Worm (Caenorhabditis elegans): ENCODE measurements around the gene T22D1.17.
A peak's percentile ranks its signal among the peaks of the same experiment; 100 is the strongest.

The T22D1.17 gene

ce11 chrIV:6881183-6881582, 24.6 kb upstream of the T22D1.17 start (continued):
- no peak for TF ChIP-seq zfp-2 (tag; optimal IDR thresholded peaks at IDR 0.05)
- peak; percentile 85 for TF ChIP-seq hlh-11 (tag; optimal IDR thresholded peaks at IDR 0.05)
- TF ChIP-seq daf-19 (GFP tag; conservative IDR thresholded peaks at IDR 0.05) = no peak
- no peak for TF ChIP-seq unc-62 (GFP tag; optimal IDR thresholded peaks at IDR 0.05 in 1 of 2)
- no peak for TF ChIP-seq unc-62 (tag; optimal IDR thresholded peaks at IDR 0.05)
- TF ChIP-seq mes-2 (tag; optimal IDR thresholded peaks at IDR 0.05; ENCODE audit: poor library complexity, severe bottlenecking) = peak; percentile 31
- TF ChIP-seq ceh-20 (GFP tag; IDR thresholded peaks at IDR 0.05) = 0 out of 2 replicates have a peak, but pooled peaks have one; percentile 63
- peak; percentile 62 for TF ChIP-seq hlh-30 (tag; optimal IDR thresholded peaks at IDR 0.05; ENCODE audit: insufficient read depth)
- no peak for TF ChIP-seq Y48G9A.11 (GFP tag; IDR thresholded peaks at IDR 0.05)

ce11 chrIV:6883342-6883741, 22.5 kb upstream of the T22D1.17 start, which contains the start of gene tre-2:
tre-2 (minus strand) TSS chrIV:6883442.
- no peak for TF ChIP-seq lim-7 (GFP tag; IDR thresholded peaks at IDR 0.05)
- TF ChIP-seq pha-4 (GFP tag; IDR thresholded peaks at IDR 0.05) = no peak
- no peak for TF ChIP-seq pha-4 (tag; optimal IDR thresholded peaks at IDR 0.05)
- no peak for TF ChIP-seq nhr-11 (tag; optimal IDR thresholded peaks at IDR 0.05)
- no peak for TF ChIP-seq cey-2 (tag; optimal IDR thresholded peaks at IDR 0.05; ENCODE audit: borderline replicate concordance, insufficient read depth)
- no peak for TF ChIP-seq pqm-1 (tag; optimal IDR thresholded peaks at IDR 0.05)
- no peak for TF ChIP-seq attf-4 (tag; optimal IDR thresholded peaks at IDR 0.05)
- TF ChIP-seq gei-8 (GFP tag; optimal IDR thresholded peaks at IDR 0.05) = no peak
- no peak for TF ChIP-seq ZK337.2 (GFP tag; IDR thresholded peaks at IDR 0.05)
- no peak for TF ChIP-seq Y105C5A.15 (GFP tag; IDR thresholded peaks at IDR 0.05)
- TF ChIP-seq tag-97 (GFP tag; IDR thresholded peaks at IDR 0.05) = no peak
- TF ChIP-seq ceh-62 (tag; optimal IDR thresholded peaks at IDR 0.05) = no peak
- TF ChIP-seq aha-1 (tag) = no peak
- no peak for TF ChIP-seq R02D3.7 (tag; optimal IDR thresholded peaks at IDR 0.05)
- no peak for TF ChIP-seq mxl-2 (GFP tag; conservative IDR thresholded peaks at IDR 0.05)
- TF ChIP-seq lin-1 (GFP tag; IDR thresholded peaks at IDR 0.05) = no peak
- TF ChIP-seq dmd-6 (GFP tag; IDR thresholded peaks at IDR 0.05) = no peak

DNA sequence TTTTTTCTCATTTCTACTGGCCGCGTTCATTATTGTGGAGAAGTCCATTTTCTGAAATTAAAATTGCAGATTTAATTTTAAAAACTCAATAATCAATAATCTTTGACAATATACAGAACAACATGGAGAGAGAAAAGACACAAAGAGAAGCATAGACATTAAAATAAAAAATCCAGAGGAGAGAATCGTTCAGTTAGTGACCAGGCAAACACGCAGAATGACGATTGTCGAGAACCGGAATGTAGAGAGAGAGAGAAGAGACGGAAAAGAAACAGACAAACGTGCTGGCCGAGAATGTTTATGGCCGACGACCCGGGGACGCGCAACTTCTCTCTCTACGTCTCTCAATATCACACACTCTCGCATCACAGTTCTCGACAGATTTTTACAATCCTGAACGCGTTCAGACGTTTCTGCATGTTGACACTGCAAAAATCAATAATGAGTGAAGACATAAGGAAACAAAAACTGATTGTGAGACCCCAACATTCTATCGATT, 18.1 kb upstream of the T22D1.17 start, which contains the start of the genes T05A12.3 and T05A12.4:
T05A12.3 (minus strand) TSS at position 51 of the 499 bp plus-strand sequence.
T05A12.4 (plus strand) TSS at position 348 of the 499 bp plus-strand sequence.
- TF ChIP-seq Y75B8A.6 (GFP tag; IDR thresholded peaks at IDR 0.05) (no peak), aly-2 (tag; optimal IDR thresholded peaks at IDR 0.05) (no peak), mxl-2 (GFP tag; conservative IDR thresholded peaks at IDR 0.05) (no peak), snpc-1.2 (GFP tag; IDR thresholded peaks at IDR 0.05) (peak; percentile 91), unc-130 (GFP tag; optimal IDR thresholded peaks at IDR 0.05) (peak; percentile 86), dmd-9 (GFP tag; IDR thresholded peaks at IDR 0.05) (0 out of 2 replicates have a peak, but pooled peaks have one; percentile 21), T20F7.1 (GFP tag; optimal IDR thresholded peaks at IDR 0.05) (no peak), nhr-102 (tag; optimal IDR thresholded peaks at IDR 0.05) (no peak), hif-1 (tag; optimal IDR thresholded peaks at IDR 0.05) (no peak), lin-38 (GFP tag; IDR thresholded peaks at IDR 0.05) (no peak), nhr-48 (tag; optimal IDR thresholded peaks at IDR 0.05) (peak; percentile 24), lsy-2 (tag; optimal IDR thresholded peaks at IDR 0.05) (no peak), snpc-4 (tag; optimal IDR thresholded peaks at IDR 0.05) (no peak), daf-8 (GFP tag; IDR thresholded peaks at IDR 0.05) (no peak), nhr-28 (tag; optimal IDR thresholded peaks at IDR 0.05) (no peak), ceh-28 (tag; optimal IDR thresholded peaks at IDR 0.05) (peak; percentile 39), nhr-6 (tag; optimal IDR thresholded peaks at IDR 0.05) (peak; percentile 44), Y5F2A.4 (GFP tag; optimal IDR thresholded peaks at IDR 0.05) (no peak), dmd-6 (GFP tag; IDR thresholded peaks at IDR 0.05) (peak; percentile 46), ctbp-1 (GFP tag; IDR thresholded peaks at IDR 0.05) (no peak), mep-1 (tag; optimal IDR thresholded peaks at IDR 0.05) (no peak), vab-7 (GFP tag; IDR thresholded peaks at IDR 0.05) (no peak), mxl-3 (GFP tag; optimal IDR thresholded peaks at IDR 0.05) (peak; percentile 78)
